Fruit fly (Drosophila melanogaster): Measurements from ENCODE around the gene SNF4Agamma.
A peak's percentile ranks its signal among the peaks of the same experiment; 100 is the strongest.

The SNF4Agamma gene

DNA sequence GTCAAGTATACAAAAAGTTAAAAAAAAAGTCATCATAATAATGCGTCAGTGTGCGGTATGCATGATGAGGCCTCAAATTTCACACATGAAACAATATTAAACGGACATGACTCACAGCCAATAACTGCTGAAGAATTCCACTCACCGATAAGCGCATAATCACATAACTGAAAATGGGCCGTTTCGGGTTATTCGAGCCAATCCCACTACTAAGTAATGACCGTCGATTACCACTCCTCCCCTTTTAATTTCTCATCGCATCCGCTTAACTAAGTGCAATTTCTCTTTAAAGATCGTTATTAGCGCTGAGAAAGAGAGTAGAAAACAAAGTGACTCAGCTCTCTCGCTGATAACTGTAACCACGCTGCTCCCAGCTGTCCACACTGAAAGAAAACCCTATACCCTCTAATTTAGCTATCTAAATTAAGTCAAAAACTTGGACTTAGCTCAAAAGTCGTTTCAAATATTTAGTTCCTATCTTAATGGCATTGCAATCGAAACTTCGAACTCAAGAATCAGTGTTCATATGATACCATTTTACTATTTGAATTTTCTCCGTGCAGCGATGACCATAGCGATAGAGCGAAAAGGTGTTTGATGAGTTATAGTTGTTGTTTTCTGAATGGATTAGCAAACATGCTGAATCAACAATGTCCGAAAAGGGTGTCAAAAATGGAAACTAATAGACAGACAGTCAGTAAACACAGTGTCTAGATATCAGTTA lies 27.6 kb upstream of the SNF4Agamma start (continued):
- TF ChIP-seq wek (GFP tag; optimal IDR thresholded peaks at IDR 0.05) (peak; percentile 86), CG3847 (GFP tag; IDR thresholded peaks at IDR 0.05) (peak; percentile 78), CG9932 (GFP tag; IDR thresholded peaks at IDR 0.05) (peak; percentile 80), Awh (GFP tag; IDR thresholded peaks at IDR 0.05) (peak; percentile 89), Deaf1 (tag; optimal IDR thresholded peaks at IDR 0.05) (no peak), CG13287 (GFP tag; IDR thresholded peaks at IDR 0.05; ENCODE audit: partially characterized antibody) (no peak), CG4328 (GFP tag; optimal IDR thresholded peaks at IDR 0.05) (no peak), mam (GFP tag; optimal IDR thresholded peaks at IDR 0.05) (peak; percentile 87), CG9437 (GFP tag; optimal IDR thresholded peaks at IDR 0.05) (peak; percentile 76), pan (optimal IDR thresholded peaks at IDR 0.05) (no peak), pan (GFP tag; optimal IDR thresholded peaks at IDR 0.05 in 1 of 2, IDR thresholded peaks at IDR 0.05 in 1 of 2) (peak in 1 of 2 experiments; percentile 91), Xrp1 (GFP tag; IDR thresholded peaks at IDR 0.05) (peak; percentile 91), trem (tag; optimal IDR thresholded peaks at IDR 0.05) (peak; percentile 86), tup (GFP tag; optimal IDR thresholded peaks at IDR 0.05) (peak; percentile 84), CG1832 (GFP tag; optimal IDR thresholded peaks at IDR 0.05) (no peak), Sry-β (GFP tag; optimal IDR thresholded peaks at IDR 0.05) (peak; percentile 50), sd (tag; optimal IDR thresholded peaks at IDR 0.05) (peak; percentile 81), Asciz (GFP tag; optimal IDR thresholded peaks at IDR 0.05) (peak; percentile 81), CG17359 (tag; optimal IDR thresholded peaks at IDR 0.05) (peak; percentile 89), CG13775 (GFP tag; optimal IDR thresholded peaks at IDR 0.05) (peak; percentile 72), CG17385 (GFP tag; optimal IDR thresholded peaks at IDR 0.05) (peak; percentile 83), lbe (GFP tag; optimal IDR thresholded peaks at IDR 0.05) (peak; percentile 52), CG15073 (GFP tag; optimal IDR thresholded peaks at IDR 0.05) (no peak), CG14050 (GFP tag; IDR thresholded peaks at IDR 0.05) (peak; percentile 74), chn (GFP tag; optimal IDR thresholded peaks at IDR 0.05) (peak; percentile 80), her (GFP tag; optimal IDR thresholded peaks at IDR 0.05) (peak; percentile 90), Doc2 (GFP tag; IDR thresholded peaks at IDR 0.05) (no peak), Hsf (GFP tag; optimal IDR thresholded peaks at IDR 0.05) (peak; percentile 91), lov (optimal IDR thresholded peaks at IDR 0.05) (no peak), lov (GFP tag; IDR thresholded peaks at IDR 0.05) (peak; percentile 55; the same call in 1 of the 3 replicates), CG8089 (GFP tag; optimal IDR thresholded peaks at IDR 0.05) (peak; percentile 85), gsb-n (tag; optimal IDR thresholded peaks at IDR 0.05) (peak; percentile 82), CG17912 (GFP tag; optimal IDR thresholded peaks at IDR 0.05) (peak; percentile 23), Meics (GFP tag; optimal IDR thresholded peaks at IDR 0.05) (peak; percentile 51), vvl (GFP tag; IDR thresholded peaks at IDR 0.05) (peak; percentile 93), Dbx (GFP tag; IDR thresholded peaks at IDR 0.05) (peak; percentile 66), D19B (GFP tag; optimal IDR thresholded peaks at IDR 0.05) (peak; percentile 55), CG6654 (GFP tag; optimal IDR thresholded peaks at IDR 0.05) (peak; percentile 63), ase (GFP tag; IDR thresholded peaks at IDR 0.05) (peak; percentile 86), ind (GFP tag; optimal IDR thresholded peaks at IDR 0.05) (peak; percentile 50), tap (tag; optimal IDR thresholded peaks at IDR 0.05) (peak; percentile 90), CG4282 (GFP tag; optimal IDR thresholded peaks at IDR 0.05) (peak; percentile 83), CG17186 (GFP tag; optimal IDR thresholded peaks at IDR 0.05) (peak; percentile 58), CG6254 (GFP tag; optimal IDR thresholded peaks at IDR 0.05) (peak; percentile 66), ken (GFP tag; IDR thresholded peaks at IDR 0.05) (peak; percentile 82), tio (GFP tag; optimal IDR thresholded peaks at IDR 0.05) (peak; percentile 84), CG4617 (GFP tag; optimal IDR thresholded peaks at IDR 0.05; ENCODE audit: borderline replicate concordance) (peak; percentile 66), CG11695 (GFP tag; IDR thresholded peaks at IDR 0.05) (peak; percentile 91), nerfin-1 (tag; optimal IDR thresholded peaks at IDR 0.05) (peak; percentile 80), CG3995 (GFP tag; optimal IDR thresholded peaks at IDR 0.05) (peak; percentile 39)
